Worm (Caenorhabditis elegans) whole organism, dauer: ENCODE results near the gene atat-2.

Experiments
- unc-62 ChIP-seq: sonication (generic microtip); optimal IDR thresholded peaks from 2 replicates; lab custom pipeline; 2017; ENCODE audit warnings: missing biosample characterization, missing genetic modification reagents, missing genetic modification characterization

atat-2 gene

ce11 chrX:5848703-5849102 lies at the start of gene atat-2:
Gene atat-2 (plus strand): TSS chrX:5849100.
- TF ChIP-seq unc-62 (GFP tag; lab: Kevin White, UChicago), result no peak

- TF ChIP-seq unc-62 (GFP tag; lab: Kevin White, UChicago), result no peak
These were observed 49.7 kb upstream of the atat-2 start for ce11 chrX:5799229-5799628.

ce11 chrX:5801156-5801592 lies 47.7 kb upstream of the atat-2 start:
- no peak for TF ChIP-seq unc-62 (GFP tag; lab: Kevin White, UChicago)

- no peak for TF ChIP-seq unc-62 (GFP tag; lab: Kevin White, UChicago)
These were observed 46.3 kb upstream of the atat-2 start for ce11 chrX:5802582-5802981.

ce11 chrX:5803492-5803891 lies 45.4 kb upstream of the atat-2 start:
- TF ChIP-seq unc-62 (GFP tag; lab: Kevin White, UChicago), result no peak

ce11 chrX:5805872-5806472 lies 42.9 kb upstream of the atat-2 start, which contains the start of gene F13D11.3:
Gene F13D11.3 (minus strand): TSS chrX:5805922.
- TF ChIP-seq unc-62 (GFP tag; lab: Kevin White, UChicago), result no peak

- no peak for TF ChIP-seq unc-62 (GFP tag; lab: Kevin White, UChicago)
These were observed 38.2 kb upstream of the atat-2 start for ce11 chrX:5810677-5811076.

ce11 chrX:5811997-5812562 lies 36.8 kb upstream of the atat-2 start:
- TF ChIP-seq unc-62 (GFP tag; lab: Kevin White, UChicago), result no peak

- no peak for TF ChIP-seq unc-62 (GFP tag; lab: Kevin White, UChicago)
These were observed 35.9 kb upstream of the atat-2 start for ce11 chrX:5813030-5813429.

- TF ChIP-seq unc-62 (GFP tag; lab: Kevin White, UChicago), result no peak
These were observed 34.6 kb upstream of the atat-2 start for ce11 chrX:5814342-5814741.

- no peak for TF ChIP-seq unc-62 (GFP tag; lab: Kevin White, UChicago)
These were observed 33.6 kb upstream of the atat-2 start for ce11 chrX:5815343-5815742.

- no peak for TF ChIP-seq unc-62 (GFP tag; lab: Kevin White, UChicago)
These were observed 32.6 kb upstream of the atat-2 start for ce11 chrX:5816346-5816745.

- TF ChIP-seq unc-62 (GFP tag; lab: Kevin White, UChicago), result no peak
These were observed 31.8 kb upstream of the atat-2 start for ce11 chrX:5817078-5817477.

- TF ChIP-seq unc-62 (GFP tag; lab: Kevin White, UChicago), result no peak
These were observed 30.7 kb upstream of the atat-2 start for ce11 chrX:5818176-5818575.

ce11 chrX:5819702-5820470 lies 29.0 kb upstream of the atat-2 start:
- TF ChIP-seq unc-62 (GFP tag; lab: Kevin White, UChicago), result no peak

ce11 chrX:5820880-5821279 lies 28.0 kb upstream of the atat-2 start:
- no peak for TF ChIP-seq unc-62 (GFP tag; lab: Kevin White, UChicago)

ce11 chrX:5821842-5822241 lies 27.1 kb upstream of the atat-2 start, which contains the start of gene hbl-1:
Gene hbl-1 (plus strand): TSS chrX:5822142.
- no peak for TF ChIP-seq unc-62 (GFP tag; lab: Kevin White, UChicago)
